Worm (Caenorhabditis elegans) whole organism, L2 larva: ENCODE data around the gene F21E9.2.

Experiments used
- C34F6.9 ChIP-seq: fragments of 150-350 bp; optimal IDR thresholded peaks from 2 replicates; lab custom pipeline; 2014; ENCODE audit warnings: missing biosample characterization, missing genetic modification characterization
- F13H6.1 ChIP-seq: sonication (generic microtip); optimal IDR thresholded peaks from 2 replicates; lab custom pipeline; 2016; ENCODE audit warnings: missing genetic modification characterization, missing compliant biosample characterization
- R02D3.7 ChIP-seq: fragments of 150-350 bp; optimal IDR thresholded peaks from 2 replicates; lab custom pipeline; 2014; ENCODE audit warnings: missing biosample characterization, missing genetic modification characterization
- Y55F3AM.14 ChIP-seq: fragments of 200-800 bp; sonication (Bioruptor generic); optimal IDR thresholded peaks from 2 replicates; lab custom pipeline; 2018; ENCODE audit warnings: mild to moderate bottlenecking, missing genetic modification characterization, missing compliant biosample characterization
- ZK546.5 ChIP-seq: sonication (generic microtip); optimal IDR thresholded peaks from 2 replicates; lab custom pipeline; 2017; ENCODE audit warnings: missing biosample characterization, missing genetic modification characterization
- alr-1 ChIP-seq: fragments of 150-350 bp; optimal IDR thresholded peaks from 2 replicates; lab custom pipeline; 2014; ENCODE audit warnings: missing biosample characterization, missing genetic modification characterization
- aly-2 ChIP-seq: fragments of 150-350 bp; optimal IDR thresholded peaks from 2 replicates; lab custom pipeline; 2014; ENCODE audit warnings: missing biosample characterization, missing genetic modification characterization
- ama-1 ChIP-seq: fragments of 150-350 bp; optimal IDR thresholded peaks from 2 replicates; lab custom pipeline; 2018; ENCODE audit warnings: inconsistent platforms
- blmp-1 ChIP-seq: sonication (generic microtip); optimal IDR thresholded peaks from 2 replicates; lab custom pipeline; 2017; ENCODE audit warnings: missing genetic modification characterization, mild to moderate bottlenecking, missing compliant biosample characterization, antibody characterized with exemption, moderate library complexity; ENCODE audit not compliant: insufficient read depth
- ceh-16 ChIP-seq: fragments of 150-350 bp; optimal IDR thresholded peaks from 2 replicates; lab custom pipeline; 2014; ENCODE audit warnings: missing biosample characterization, missing genetic modification characterization
- ceh-82 ChIP-seq: fragments of 150-350 bp; optimal IDR thresholded peaks from 2 replicates; lab custom pipeline; 2014; ENCODE audit warnings: missing biosample characterization, missing genetic modification characterization
- crh-2 ChIP-seq: sonication (generic microtip); optimal IDR thresholded peaks from 2 replicates; lab custom pipeline; 2017; ENCODE audit warnings: missing biosample characterization, missing genetic modification characterization
- dmd-4 ChIP-seq: sonication (generic microtip); optimal IDR thresholded peaks from 2 replicates; lab custom pipeline; 2017; ENCODE audit warnings: missing biosample characterization, missing genetic modification characterization
- egl-27 ChIP-seq: sonication (generic microtip); optimal IDR thresholded peaks from 3 replicates; lab custom pipeline; 2017; ENCODE audit warnings: missing biosample characterization, missing genetic modification reagents, missing genetic modification characterization
- elt-1 ChIP-seq: fragments of 150-350 bp; optimal IDR thresholded peaks from 2 replicates; lab custom pipeline; 2014; ENCODE audit warnings: missing biosample characterization, missing genetic modification characterization
- elt-3 ChIP-seq: sonication (generic microtip); optimal IDR thresholded peaks from 2 replicates; lab custom pipeline; 2017; ENCODE audit warnings: missing biosample characterization, missing genetic modification characterization
- fos-1 ChIP-seq: fragments of 150-350 bp; optimal IDR thresholded peaks from 2 replicates; lab custom pipeline; 2014; ENCODE audit warnings: missing biosample characterization, missing genetic modification characterization
- gmeb-1 ChIP-seq: fragments of 150-350 bp; optimal IDR thresholded peaks from 2 replicates; lab custom pipeline; 2014; ENCODE audit warnings: missing biosample characterization, missing genetic modification characterization
- lin-11 ChIP-seq: fragments of 150-350 bp; sonication (generic microtip); optimal IDR thresholded peaks from 2 replicates; lab custom pipeline; 2014; ENCODE audit warnings: missing biosample characterization, missing genetic modification characterization, inconsistent platforms, mixed read lengths
- lin-13 ChIP-seq: fragments of 150-350 bp; optimal IDR thresholded peaks from 2 replicates; lab custom pipeline; 2014; ENCODE audit warnings: missing biosample characterization, missing genetic modification reagents, missing genetic modification characterization
- lin-39 ChIP-seq: fragments of 150-350 bp; optimal IDR thresholded peaks from 2 replicates; lab custom pipeline; 2014; ENCODE audit warnings: missing biosample characterization, missing genetic modification reagents, missing genetic modification characterization
- lsy-2 ChIP-seq, 2 experiments: fragments of 150-350 bp in 1 of 2; sonication (generic microtip) in 1 of 2; optimal IDR thresholded peaks; 2 replicates each; lab custom pipeline; 2014 to 2017; ENCODE audit warnings: missing biosample characterization in 2 of 2, missing genetic modification characterization in 2 of 2
- mab-5 ChIP-seq: fragments of 150-350 bp; optimal IDR thresholded peaks from 2 replicates; lab custom pipeline; 2014; ENCODE audit warnings: missing biosample characterization, missing genetic modification characterization
- mbf-1 ChIP-seq: sonication (generic microtip); optimal IDR thresholded peaks from 2 replicates; lab custom pipeline; 2017; ENCODE audit warnings: missing biosample characterization, missing genetic modification characterization
- mdl-1 ChIP-seq, 2 experiments: fragments of 150-350 bp in 1 of 2; sonication (generic microtip) in 1 of 2; optimal IDR thresholded peaks; 2 replicates each; lab custom pipeline; 2017; ENCODE audit warnings: missing biosample characterization in 2 of 2, missing genetic modification characterization in 2 of 2
- nhr-10 ChIP-seq: sonication (generic microtip); optimal IDR thresholded peaks from 2 replicates; lab custom pipeline; 2017; ENCODE audit warnings: missing biosample characterization, missing genetic modification characterization
- nhr-11 ChIP-seq: fragments of 150-350 bp; optimal IDR thresholded peaks from 2 replicates; lab custom pipeline; 2014; ENCODE audit warnings: missing biosample characterization, missing genetic modification characterization
- nhr-12 ChIP-seq: fragments of 150-350 bp; optimal IDR thresholded peaks from 2 replicates; lab custom pipeline; 2014; ENCODE audit warnings: missing biosample characterization, missing genetic modification characterization
- nhr-129 ChIP-seq: fragments of 150-350 bp; optimal IDR thresholded peaks from 2 replicates; lab custom pipeline; 2014; ENCODE audit warnings: missing biosample characterization, missing genetic modification characterization
- nhr-21 ChIP-seq: fragments of 150-350 bp; optimal IDR thresholded peaks from 2 replicates; lab custom pipeline; 2014; ENCODE audit warnings: missing biosample characterization, missing genetic modification characterization
- nhr-23 ChIP-seq: fragments of 150-350 bp; optimal IDR thresholded peaks from 2 replicates; lab custom pipeline; 2014; ENCODE audit warnings: missing biosample characterization, missing genetic modification reagents, missing genetic modification characterization
- nhr-237 ChIP-seq: fragments of 150-350 bp; optimal IDR thresholded peaks from 2 replicates; lab custom pipeline; 2014; ENCODE audit warnings: missing biosample characterization, missing genetic modification characterization
- nhr-25 ChIP-seq: fragments of 150-350 bp; sonication (generic microtip); optimal IDR thresholded peaks from 3 replicates; lab custom pipeline; 2014; ENCODE audit warnings: missing biosample characterization, missing genetic modification characterization
- nhr-6 ChIP-seq: fragments of 150-350 bp; optimal IDR thresholded peaks from 2 replicates; lab custom pipeline; 2014; ENCODE audit warnings: missing biosample characterization, missing genetic modification characterization
- nhr-77 ChIP-seq: fragments of 150-350 bp; optimal IDR thresholded peaks from 2 replicates; lab custom pipeline; 2014; ENCODE audit warnings: missing biosample characterization, missing genetic modification characterization
- peb-1 ChIP-seq: fragments of 150-350 bp; optimal IDR thresholded peaks from 2 replicates; lab custom pipeline; 2014; ENCODE audit warnings: missing biosample characterization, missing genetic modification characterization
- sem-4 ChIP-seq: fragments of 150-350 bp; optimal IDR thresholded peaks from 2 replicates; lab custom pipeline; 2014; ENCODE audit warnings: missing biosample characterization, missing genetic modification reagents, missing genetic modification characterization
- skn-1 ChIP-seq: sonication (generic microtip); optimal IDR thresholded peaks from 2 replicates; lab custom pipeline; 2017; ENCODE audit warnings: missing biosample characterization, missing genetic modification characterization
- sma-3 ChIP-seq: sonication (generic microtip); optimal IDR thresholded peaks from 2 replicates; lab custom pipeline; 2016; ENCODE audit warnings: missing genetic modification reagents, missing genetic modification characterization, missing compliant biosample characterization
- sma-9 ChIP-seq, 2 experiments: fragments of 150-350 bp in 1 of 2; sonication (generic microtip) in 1 of 2; optimal IDR thresholded peaks; 2 replicates each; lab custom pipeline; 2014 to 2016; ENCODE audit warnings: missing genetic modification characterization in 2 of 2, mild to moderate bottlenecking in 1 of 2, missing biosample characterization in 1 of 2, missing compliant biosample characterization in 1 of 2, missing genetic modification reagents in 1 of 2, moderate library complexity in 1 of 2
- snpc-4 ChIP-seq: fragments of 150-350 bp; optimal IDR thresholded peaks from 2 replicates; lab custom pipeline; 2014; ENCODE audit warnings: missing biosample characterization, missing genetic modification characterization
- unc-39 ChIP-seq: fragments of 150-350 bp; optimal IDR thresholded peaks from 2 replicates; lab custom pipeline; 2014; ENCODE audit warnings: missing biosample characterization, missing genetic modification characterization
- unc-55 ChIP-seq: fragments of 150-350 bp; sonication (generic microtip); optimal IDR thresholded peaks from 3 replicates; lab custom pipeline; 2014; ENCODE audit warnings: missing biosample characterization, missing genetic modification reagents, missing genetic modification characterization
- unc-62 ChIP-seq: fragments of 150-350 bp; optimal IDR thresholded peaks from 2 replicates; lab custom pipeline; 2014; ENCODE audit warnings: missing biosample characterization, missing genetic modification reagents, missing genetic modification characterization
- zag-1 ChIP-seq: fragments of 150-350 bp; optimal IDR thresholded peaks from 2 replicates; lab custom pipeline; 2014; ENCODE audit warnings: missing biosample characterization, missing genetic modification characterization
- ztf-1 ChIP-seq: fragments of 200-800 bp; sonication (Bioruptor generic); conservative IDR thresholded peaks from 2 replicates; pipeline ENCODE4 v1.3.6; 2022; ENCODE audit warnings: missing genetic modification characterization, missing compliant biosample characterization
- ztf-11 ChIP-seq: sonication (generic microtip); optimal IDR thresholded peaks from 2 replicates; lab custom pipeline; 2017; ENCODE audit warnings: missing biosample characterization, missing genetic modification characterization
- ztf-4 ChIP-seq: fragments of 150-350 bp; optimal IDR thresholded peaks from 2 replicates; lab custom pipeline; 2014; ENCODE audit warnings: missing biosample characterization, missing genetic modification characterization

F21E9.2 gene

ce11 chrX:1309446-1309845, 20.3 kb downstream of the F21E9.2 start:
- TF ChIP-seq dmd-4 (tag; lab: Kevin White, UChicago) (no peak), nhr-21 (peak; percentile 35), ama-1 (lab: Kevin White, UChicago) (no peak), blmp-1 (tag; lab: Kevin White, UChicago) (peak; percentile 83)

ce11 chrX:1302267-1302666, 27.5 kb downstream of the F21E9.2 start:
- no peak for TF ChIP-seq R02D3.7
- no peak for TF ChIP-seq alr-1 (tag; lab: Kevin White, UChicago)
- TF ChIP-seq fos-1 (tag; lab: Kevin White, UChicago), result peak; percentile 86
- TF ChIP-seq egl-27 (tag; lab: Kevin White, UChicago), result peak; percentile 39
- TF ChIP-seq mab-5, result peak; percentile 31
- no peak for TF ChIP-seq unc-62 (GFP tag; lab: Kevin White, UChicago)
- TF ChIP-seq nhr-11 (tag; lab: Kevin White, UChicago), result no peak
- peak; percentile 82 for TF ChIP-seq zag-1 (tag; lab: Kevin White, UChicago)
- TF ChIP-seq aly-2 (tag; lab: Kevin White, UChicago), result no peak
- no peak for TF ChIP-seq nhr-25
- TF ChIP-seq ceh-16 (tag; lab: Kevin White, UChicago), result no peak
- TF ChIP-seq nhr-6 (tag; lab: Kevin White, UChicago), result peak; percentile 19
- peak; percentile 51 for TF ChIP-seq lin-11 (tag; lab: Kevin White, UChicago)
- TF ChIP-seq ZK546.5 (tag; lab: Kevin White, UChicago), result no peak
- peak; percentile 36 for TF ChIP-seq sma-3 (GFP tag; lab: Kevin White, UChicago)
- no peak for TF ChIP-seq peb-1 (tag; lab: Kevin White, UChicago)
- peak; percentile 92 for TF ChIP-seq F13H6.1 (tag; lab: Kevin White, UChicago)
- TF ChIP-seq ztf-11 (tag; lab: Kevin White, UChicago), result no peak
- peak; percentile 91 for TF ChIP-seq nhr-129
- no peak for TF ChIP-seq skn-1
- no peak for TF ChIP-seq unc-39
- TF ChIP-seq lin-13, result peak; percentile 71
- TF ChIP-seq ceh-82 (tag; lab: Kevin White, UChicago), result no peak
- TF ChIP-seq nhr-77, result no peak
- peak; percentile 44 for TF ChIP-seq snpc-4
- no peak for TF ChIP-seq nhr-237 (tag; lab: Kevin White, UChicago)
- peak; percentile 46 for TF ChIP-seq sem-4 (tag; lab: Kevin White, UChicago)
- TF ChIP-seq blmp-1 (tag; lab: Kevin White, UChicago), result no peak
- peak; percentile 72 for TF ChIP-seq C34F6.9
- TF ChIP-seq sma-9 (GFP tag; optimal IDR thresholded peaks at IDR 0.05; lab: Kevin White, UChicago), result peak; percentile 79
- no peak for TF ChIP-seq sma-9 (tag; optimal IDR thresholded peaks at IDR 0.05; lab: Kevin White, UChicago)
- no peak for TF ChIP-seq ama-1 (lab: Kevin White, UChicago)
- TF ChIP-seq Y55F3AM.14, result no peak
- no peak for TF ChIP-seq elt-1 (tag; lab: Kevin White, UChicago)
- no peak for TF ChIP-seq elt-3 (tag; lab: Kevin White, UChicago)
- peak; percentile 9 to 40 for TF ChIP-seq mdl-1 (tag; optimal IDR thresholded peaks at IDR 0.05; lab: Kevin White, UChicago)
- TF ChIP-seq crh-2 (tag; lab: Kevin White, UChicago), result peak; percentile 71
- no peak for TF ChIP-seq ztf-4 (tag; lab: Kevin White, UChicago)
- no peak for TF ChIP-seq mbf-1 (tag; lab: Kevin White, UChicago)
- TF ChIP-seq ztf-1, result no peak
- no peak for TF ChIP-seq dmd-4 (tag; lab: Kevin White, UChicago)
- peak; percentile 11 to 66 for TF ChIP-seq lsy-2 (tag; optimal IDR thresholded peaks at IDR 0.05; lab: Kevin White, UChicago)
- TF ChIP-seq gmeb-1 (tag; lab: Kevin White, UChicago), result peak; percentile 38
- TF ChIP-seq nhr-10 (tag; lab: Kevin White, UChicago), result no peak
- no peak for TF ChIP-seq lin-39 (tag; lab: Kevin White, UChicago)
- no peak for TF ChIP-seq nhr-23 (tag; lab: Kevin White, UChicago)
- no peak for TF ChIP-seq nhr-12 (tag; lab: Kevin White, UChicago)
- TF ChIP-seq unc-55 (GFP tag; lab: Kevin White, UChicago), result peak; percentile 89
- TF ChIP-seq nhr-21, result peak; percentile 30
